Worm (Caenorhabditis elegans): Measurements from ENCODE around the gene H41C03.1.

DNA sequence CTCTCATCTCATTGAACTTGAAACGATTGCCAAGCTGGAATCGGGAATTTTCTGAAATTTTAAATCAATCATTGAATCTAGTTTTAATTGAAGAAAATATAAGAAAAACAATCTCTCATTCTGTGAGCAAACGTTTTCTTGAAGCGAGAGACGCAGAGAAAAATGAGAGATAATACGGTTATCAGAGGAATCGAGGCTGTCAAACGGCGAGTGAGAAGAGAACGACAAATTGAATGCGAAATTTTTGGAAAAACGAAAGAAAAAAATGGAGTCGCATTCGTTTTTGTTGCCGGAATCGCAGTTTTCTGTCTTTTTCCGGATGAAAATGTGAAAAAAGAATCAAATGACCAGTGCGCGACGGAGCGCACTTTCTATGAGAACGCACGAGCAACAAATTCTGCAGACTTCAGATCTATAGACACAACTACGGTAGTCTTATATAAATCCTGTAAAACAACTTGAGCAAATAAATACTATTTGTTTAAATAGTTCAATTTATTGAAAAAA, 19.4 kb downstream of the H41C03.1 start, which contains the start of gene tex-2:
- no peak for TF ChIP-seq blmp-1 (tag; optimal IDR thresholded peaks at IDR 0.05)
- no peak for TF ChIP-seq ceh-63 (GFP tag; optimal IDR thresholded peaks at IDR 0.05)
- no peak for TF ChIP-seq grh-1 (GFP tag; IDR thresholded peaks at IDR 0.05)
- TF ChIP-seq snpc-4 (tag; optimal IDR thresholded peaks at IDR 0.05), result no peak
- TF ChIP-seq aly-2 (tag; optimal IDR thresholded peaks at IDR 0.05), result no peak
